Worm (Caenorhabditis elegans): ENCODE data around the gene srab-26.

DNA sequence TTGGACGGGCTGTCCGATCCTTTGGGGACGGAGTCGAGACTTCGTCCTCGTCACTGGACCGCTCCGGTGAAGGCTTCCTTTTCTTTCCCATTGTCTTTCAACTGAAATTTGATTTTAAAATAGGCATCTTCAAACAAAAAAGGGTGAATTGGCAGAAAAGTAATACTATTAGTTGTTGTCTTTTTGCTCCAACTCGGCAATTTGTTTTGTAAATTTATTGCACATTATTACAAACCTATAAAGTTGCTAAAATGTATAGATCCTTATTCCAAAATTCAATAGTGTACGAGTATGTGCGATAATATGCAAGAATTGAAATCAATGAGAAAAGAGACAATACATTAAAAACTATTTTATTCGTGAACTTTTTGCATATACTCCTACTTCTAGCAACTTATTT, 19.4 kb downstream of the srab-26 start, which contains the start of gene lsy-12:
- TF ChIP-seq pha-2 (tag; optimal IDR thresholded peaks at IDR 0.05) (no peak), pat-9 (tag; optimal IDR thresholded peaks at IDR 0.05) (no peak), unc-86 (tag; optimal IDR thresholded peaks at IDR 0.05) (no peak), pqm-1 (tag; optimal IDR thresholded peaks at IDR 0.05) (no peak), K02D7.2 (tag; optimal IDR thresholded peaks at IDR 0.05) (no peak), fkh-10 (GFP tag; optimal IDR thresholded peaks at IDR 0.05) (no peak), elt-2 (tag; optimal IDR thresholded peaks at IDR 0.05) (no peak), gmeb-2 (tag; optimal IDR thresholded peaks at IDR 0.05) (no peak), pax-1 (tag; optimal IDR thresholded peaks at IDR 0.05) (no peak)

Measured in whole organism, late embryonic.